Worm (Caenorhabditis elegans) whole organism, L3 larva: Measurements from ENCODE around the gene F25H9.7.

Experiments
- R02D3.7 ChIP-seq: fragments of 150-350 bp; optimal IDR thresholded peaks from 2 replicates; lab custom pipeline; 2014; ENCODE audit warnings: missing biosample characterization, missing genetic modification characterization
- ZK546.5 ChIP-seq: sonication (generic microtip); optimal IDR thresholded peaks from 2 replicates; lab custom pipeline; 2017; ENCODE audit warnings: missing biosample characterization, missing genetic modification characterization
- aly-2 ChIP-seq: fragments of 150-350 bp; optimal IDR thresholded peaks from 2 replicates; lab custom pipeline; 2014; ENCODE audit warnings: missing biosample characterization, missing genetic modification characterization
- ama-1 ChIP-seq: fragments of 150-350 bp; optimal IDR thresholded peaks from 2 replicates; lab custom pipeline; 2018
- ceh-16 ChIP-seq: sonication (generic microtip); optimal IDR thresholded peaks from 2 replicates; lab custom pipeline; 2017; ENCODE audit warnings: missing biosample characterization, missing genetic modification characterization
- ceh-82 ChIP-seq: fragments of 150-350 bp; optimal IDR thresholded peaks from 2 replicates; lab custom pipeline; 2014; ENCODE audit warnings: missing biosample characterization, missing genetic modification characterization
- daf-12 ChIP-seq: fragments of 150-350 bp; optimal IDR thresholded peaks from 2 replicates; lab custom pipeline; 2014; ENCODE audit warnings: missing biosample characterization, missing genetic modification reagents, missing genetic modification characterization
- egl-27 ChIP-seq: sonication (generic microtip); optimal IDR thresholded peaks from 4 replicates; lab custom pipeline; 2017; ENCODE audit warnings: missing biosample characterization, missing genetic modification reagents, missing genetic modification characterization
- egl-5 ChIP-seq: fragments of 150-350 bp; optimal IDR thresholded peaks from 2 replicates; lab custom pipeline; 2017; ENCODE audit warnings: missing biosample characterization, missing genetic modification reagents, missing genetic modification characterization, inconsistent platforms
- elt-2 ChIP-seq: sonication (generic microtip); optimal IDR thresholded peaks from 2 replicates; lab custom pipeline; 2016; ENCODE audit warnings: missing genetic modification reagents, mild to moderate bottlenecking, missing genetic modification characterization, missing compliant biosample characterization
- elt-3 ChIP-seq, 3 experiments: fragments of 150-350 bp in 1 of 3; sonication (generic microtip) in 2 of 3; optimal IDR thresholded peaks; 2 replicates in 2 of 3; 4 replicates in 1 of 3; lab custom pipeline; 2014 to 2017; ENCODE audit warnings: missing biosample characterization in 3 of 3, missing genetic modification characterization in 3 of 3
- eor-1 ChIP-seq, 2 experiments: fragments of 150-350 bp; optimal IDR thresholded peaks; 2 replicates each; lab custom pipeline; 2014 to 2018; ENCODE audit warnings: missing biosample characterization in 2 of 2, missing genetic modification characterization in 2 of 2
- fkh-10 ChIP-seq: sonication (generic microtip); optimal IDR thresholded peaks from 2 replicates; lab custom pipeline; 2017; ENCODE audit warnings: missing biosample characterization, missing genetic modification reagents, missing genetic modification characterization
- fos-1 ChIP-seq: fragments of 150-350 bp; optimal IDR thresholded peaks from 2 replicates; lab custom pipeline; 2014; ENCODE audit warnings: missing biosample characterization, missing genetic modification characterization
- hmg-11 ChIP-seq: sonication (generic microtip); optimal IDR thresholded peaks from 2 replicates; lab custom pipeline; 2016; ENCODE audit warnings: missing genetic modification characterization, missing compliant biosample characterization
- jun-1 ChIP-seq: fragments of 150-350 bp; optimal IDR thresholded peaks from 2 replicates; lab custom pipeline; 2014; ENCODE audit warnings: missing biosample characterization, missing genetic modification reagents, missing genetic modification characterization
- lin-15B ChIP-seq: fragments of 150-350 bp; optimal IDR thresholded peaks from 2 replicates; lab custom pipeline; 2014; ENCODE audit warnings: missing biosample characterization, missing genetic modification characterization
- lin-39 ChIP-seq: fragments of 150-350 bp; optimal IDR thresholded peaks from 2 replicates; lab custom pipeline; 2018; ENCODE audit warnings: missing biosample characterization, missing genetic modification reagents, missing genetic modification characterization
- mdl-1 ChIP-seq: fragments of 150-350 bp; optimal IDR thresholded peaks from 2 replicates; lab custom pipeline; 2014; ENCODE audit warnings: missing biosample characterization, missing genetic modification characterization
- mml-1 ChIP-seq: fragments of 150-350 bp; sonication (generic microtip); optimal IDR thresholded peaks from 3 replicates; lab custom pipeline; 2014; ENCODE audit warnings: missing biosample characterization, missing genetic modification characterization
- nfya-1 ChIP-seq: sonication (generic microtip); optimal IDR thresholded peaks from 2 replicates; lab custom pipeline; 2017; ENCODE audit warnings: missing genetic modification characterization, mild to moderate bottlenecking, missing compliant biosample characterization, antibody characterized with exemption, moderate library complexity; ENCODE audit not compliant: insufficient read depth
- nhr-11 ChIP-seq: fragments of 150-350 bp; optimal IDR thresholded peaks from 2 replicates; lab custom pipeline; 2014; ENCODE audit warnings: missing biosample characterization, missing genetic modification characterization
- nhr-12 ChIP-seq: fragments of 150-350 bp; optimal IDR thresholded peaks from 2 replicates; lab custom pipeline; 2014; ENCODE audit warnings: missing biosample characterization, missing genetic modification characterization
- nhr-23 ChIP-seq: fragments of 150-350 bp; optimal IDR thresholded peaks from 2 replicates; lab custom pipeline; 2014; ENCODE audit warnings: missing biosample characterization, missing genetic modification reagents, missing genetic modification characterization
- nhr-237 ChIP-seq: fragments of 150-350 bp; optimal IDR thresholded peaks from 2 replicates; lab custom pipeline; 2014; ENCODE audit warnings: missing biosample characterization, missing genetic modification characterization
- nhr-25 ChIP-seq: sonication (generic microtip); optimal IDR thresholded peaks from 2 replicates; lab custom pipeline; 2017; ENCODE audit warnings: missing biosample characterization, missing genetic modification characterization
- nhr-28 ChIP-seq: fragments of 150-350 bp; optimal IDR thresholded peaks from 2 replicates; lab custom pipeline; 2014; ENCODE audit warnings: missing biosample characterization, missing genetic modification characterization
- nhr-43 ChIP-seq: sonication (generic microtip); optimal IDR thresholded peaks from 2 replicates; lab custom pipeline; 2016; ENCODE audit warnings: mild to moderate bottlenecking, missing genetic modification characterization, missing compliant biosample characterization; ENCODE audit not compliant: poor library complexity, severe bottlenecking
- nhr-76 ChIP-seq: fragments of 150-350 bp; sonication (generic microtip); optimal IDR thresholded peaks from 5 replicates; lab custom pipeline; 2014; ENCODE audit warnings: missing biosample characterization, missing genetic modification characterization
- nhr-77 ChIP-seq: fragments of 150-350 bp; optimal IDR thresholded peaks from 2 replicates; lab custom pipeline; 2014; ENCODE audit warnings: missing biosample characterization, missing genetic modification characterization
- pha-4 ChIP-seq: fragments of 150-350 bp; optimal IDR thresholded peaks from 2 replicates; lab custom pipeline; 2014; ENCODE audit warnings: missing biosample characterization, missing genetic modification reagents, missing genetic modification characterization
- pqm-1 ChIP-seq: fragments of 150-350 bp; optimal IDR thresholded peaks from 2 replicates; lab custom pipeline; 2017; ENCODE audit warnings: missing biosample characterization, missing genetic modification characterization, inconsistent platforms
- sea-2 ChIP-seq: fragments of 150-350 bp; sonication (generic microtip); optimal IDR thresholded peaks from 4 replicates; lab custom pipeline; 2014; ENCODE audit warnings: missing biosample characterization, missing genetic modification reagents, missing genetic modification characterization
- tbx-2 ChIP-seq: sonication (generic microtip); optimal IDR thresholded peaks from 2 replicates; lab custom pipeline; 2016; ENCODE audit warnings: mild to moderate bottlenecking, missing genetic modification characterization, missing compliant biosample characterization
- unc-39 ChIP-seq: sonication (generic microtip); optimal IDR thresholded peaks from 4 replicates; lab custom pipeline; 2017; ENCODE audit warnings: missing biosample characterization, missing genetic modification characterization
- unc-62 ChIP-seq: fragments of 150-350 bp; sonication (generic microtip); optimal IDR thresholded peaks from 4 replicates; lab custom pipeline; 2014; ENCODE audit warnings: missing biosample characterization, missing genetic modification reagents, missing genetic modification characterization
- ztf-4 ChIP-seq: fragments of 150-350 bp; optimal IDR thresholded peaks from 2 replicates; lab custom pipeline; 2014; ENCODE audit warnings: missing biosample characterization, missing genetic modification characterization

Gene F25H9.7

ce11 chrV:13420640-13421039 is 47.5 kb upstream of the F25H9.7 start, which contains the start of gene srv-8:
srv-8 (minus strand) TSS chrV:13420740.
- no peak for TF ChIP-seq unc-39 (tag; lab: Kevin White, UChicago)
- no peak for TF ChIP-seq mml-1 (tag; lab: Kevin White, UChicago)
- TF ChIP-seq unc-62 (GFP tag; lab: Kevin White, UChicago): no peak
- no peak for TF ChIP-seq fos-1 (tag; lab: Kevin White, UChicago)
- no peak for TF ChIP-seq tbx-2 (tag; lab: Kevin White, UChicago)
- TF ChIP-seq nfya-1 (tag; lab: Kevin White, UChicago): no peak
- TF ChIP-seq R02D3.7: no peak
- TF ChIP-seq lin-39: no peak
- no peak for TF ChIP-seq nhr-28
- no peak for TF ChIP-seq nhr-11 (tag; lab: Kevin White, UChicago)
- no peak for TF ChIP-seq nhr-76 (tag; lab: Kevin White, UChicago)
- TF ChIP-seq mdl-1 (tag; lab: Kevin White, UChicago): no peak
- TF ChIP-seq ceh-82 (tag; lab: Kevin White, UChicago): no peak
- TF ChIP-seq daf-12 (tag; lab: Kevin White, UChicago): no peak

ce11 chrV:13421697-13422096 is 46.5 kb upstream of the F25H9.7 start:
- TF ChIP-seq tbx-2 (tag; lab: Kevin White, UChicago) (no peak), pqm-1 (tag; lab: Kevin White, UChicago) (peak; percentile 96), ama-1 (lab: Kevin White, UChicago) (no peak), R02D3.7 (no peak), ZK546.5 (no peak), nhr-43 (tag; lab: Kevin White, UChicago) (no peak), elt-2 (tag; lab: Kevin White, UChicago) (peak; percentile 91), jun-1 (tag; lab: Kevin White, UChicago) (peak; percentile 18)
- TF ChIP-seq, all 47 proteins: peak for 3

DNA sequence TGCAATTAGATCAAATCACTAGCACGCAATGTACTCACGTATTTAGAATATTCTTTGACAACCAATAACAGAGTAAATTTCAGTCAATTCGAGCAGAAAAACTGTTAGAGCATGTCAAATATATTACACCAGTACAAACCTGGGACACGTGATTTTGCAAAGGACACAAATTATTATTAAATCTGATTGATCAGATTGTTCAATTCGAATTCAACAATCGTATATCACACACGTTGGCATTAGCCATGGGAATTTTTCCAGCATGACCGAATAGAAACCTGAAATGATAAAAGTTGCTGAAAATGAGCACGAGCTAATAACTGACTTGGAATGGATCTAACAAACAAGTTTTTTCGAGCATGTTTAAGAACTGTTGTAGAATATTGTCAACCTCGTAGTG is 45.1 kb upstream of the F25H9.7 start, which contains the start of gene srv-9:
TSS of gene srv-9 (minus strand) at position 101 of the 400 bp plus-strand sequence.
- TF ChIP-seq nfya-1 (tag; lab: Kevin White, UChicago) (no peak), lin-39 (no peak), tbx-2 (tag; lab: Kevin White, UChicago) (no peak), pha-4 (no peak), lin-15B (tag; lab: Kevin White, UChicago) (no peak), mdl-1 (tag; lab: Kevin White, UChicago) (no peak), eor-1 (tag; optimal IDR thresholded peaks at IDR 0.05; lab: Kevin White, UChicago) (no peak), ceh-82 (tag; lab: Kevin White, UChicago) (no peak), nhr-28 (no peak), ama-1 (lab: Kevin White, UChicago) (no peak), ceh-16 (tag; lab: Kevin White, UChicago) (no peak), nhr-77 (tag; lab: Kevin White, UChicago) (no peak), nhr-12 (tag; lab: Kevin White, UChicago) (no peak), nhr-23 (tag; lab: Kevin White, UChicago) (no peak), ZK546.5 (no peak), fkh-10 (GFP tag; lab: Kevin White, UChicago) (no peak), hmg-11 (tag; lab: Kevin White, UChicago) (no peak), unc-39 (tag; lab: Kevin White, UChicago) (no peak), egl-27 (no peak), nhr-237 (tag; lab: Kevin White, UChicago) (no peak)

- TF ChIP-seq unc-39 (tag; lab: Kevin White, UChicago): no peak
- no peak for TF ChIP-seq ceh-16 (tag; lab: Kevin White, UChicago)
- TF ChIP-seq fos-1 (tag; lab: Kevin White, UChicago): no peak
- no peak for TF ChIP-seq nfya-1 (tag; lab: Kevin White, UChicago)
- TF ChIP-seq nhr-77 (tag; lab: Kevin White, UChicago): no peak
- no peak for TF ChIP-seq aly-2
- no peak for TF ChIP-seq sea-2 (GFP tag; lab: Kevin White, UChicago)
- TF ChIP-seq elt-3 (tag; optimal IDR thresholded peaks at IDR 0.05; lab: Kevin White, UChicago): no peak
- TF ChIP-seq ztf-4: no peak
- TF ChIP-seq nhr-25 (tag; lab: Kevin White, UChicago): no peak
- TF ChIP-seq egl-27: no peak
- no peak for TF ChIP-seq nhr-43 (tag; lab: Kevin White, UChicago)
- TF ChIP-seq egl-5 (tag; lab: Kevin White, UChicago): no peak
- no peak for TF ChIP-seq mdl-1 (tag; lab: Kevin White, UChicago)
- TF ChIP-seq pha-4: no peak
These were observed 44.6 kb upstream of the F25H9.7 start, which contains the start of gene srv-10 for ce11 chrV:13423608-13424007. srv-10 (plus strand) TSS chrV:13423908.
